Worm (Caenorhabditis elegans) whole organism, L4 larva: ENCODE results near the gene D1025.10.

Experiments
- F10B5.3 ChIP-seq: sonication (generic microtip); optimal IDR thresholded peaks from 2 replicates; lab custom pipeline; 2016; ENCODE audit warnings: mild to moderate bottlenecking, missing genetic modification characterization, missing compliant biosample characterization
- F44E2.7 ChIP-seq: fragments of 200-800 bp; sonication (Bioruptor generic); IDR thresholded peaks from 2 replicates; pipeline ENCODE4 v2.1.2; 2022; ENCODE audit warnings: missing genetic modification characterization, missing compliant biosample characterization
- T20F7.1 ChIP-seq: fragments of 200-800 bp; sonication (Bioruptor generic); optimal IDR thresholded peaks from 2 replicates; lab custom pipeline; 2018; ENCODE audit warnings: mild to moderate bottlenecking, missing genetic modification characterization, missing compliant biosample characterization
- T26A8.4 ChIP-seq: fragments of 200-800 bp; sonication (Bioruptor generic); IDR thresholded peaks from 2 replicates; pipeline ENCODE4 v1.3.6; 2022; ENCODE audit warnings: missing genetic modification characterization, missing compliant biosample characterization
- Y75B8A.6 ChIP-seq: fragments of 200-800 bp; sonication (Bioruptor generic); IDR thresholded peaks from 2 replicates; pipeline ENCODE4 v1.3.6; 2022; ENCODE audit warnings: missing genetic modification reagents, missing genetic modification characterization, missing compliant biosample characterization
- aha-1 ChIP-seq: fragments of 150-350 bp; peaks from one replicate; lab custom pipeline; 2014; ENCODE audit warnings: missing biosample characterization, missing genetic modification characterization
- ama-1 ChIP-seq: fragments of 150-350 bp; optimal IDR thresholded peaks from 2 replicates; lab custom pipeline; 2014; ENCODE audit warnings: inconsistent platforms, mixed read lengths
- attf-4 ChIP-seq: sonication (generic microtip); optimal IDR thresholded peaks from 3 replicates; lab custom pipeline; 2017; ENCODE audit warnings: missing biosample characterization, missing genetic modification characterization
- ceh-44 ChIP-seq: fragments of 200-800 bp; sonication (Bioruptor generic); IDR thresholded peaks from 2 replicates; pipeline ENCODE4 v1.3.6; 2022; ENCODE audit warnings: missing genetic modification reagents, missing genetic modification characterization, missing compliant biosample characterization
- cey-2 ChIP-seq: sonication (generic microtip); optimal IDR thresholded peaks from 3 replicates; lab custom pipeline; 2017; ENCODE audit warnings: missing genetic modification characterization, mild to moderate bottlenecking, missing compliant biosample characterization, antibody characterized with exemption, borderline replicate concordance; ENCODE audit not compliant: insufficient read depth
- ctbp-1 ChIP-seq: fragments of 200-800 bp; sonication (Bioruptor generic); IDR thresholded peaks from 2 replicates; pipeline ENCODE4 v1.3.6; 2022; ENCODE audit warnings: missing genetic modification reagents, missing genetic modification characterization, missing compliant biosample characterization
- daf-8 ChIP-seq: fragments of 200-800 bp; sonication (Bioruptor generic); IDR thresholded peaks from 2 replicates; pipeline ENCODE4 v1.3.6; 2022; ENCODE audit warnings: missing genetic modification characterization, missing compliant biosample characterization
- dmd-6 ChIP-seq: fragments of 200-800 bp; sonication (Bioruptor generic); IDR thresholded peaks from 2 replicates; pipeline ENCODE4 v1.3.6; 2022; ENCODE audit warnings: missing genetic modification reagents, missing genetic modification characterization, missing compliant biosample characterization
- dmd-8 ChIP-seq: fragments of 200-800 bp; sonication (Bioruptor generic); IDR thresholded peaks from 2 replicates; pipeline ENCODE4 v1.3.6; 2022; ENCODE audit warnings: missing genetic modification characterization, missing compliant biosample characterization
- duxl-1 ChIP-seq: sonication (generic microtip); optimal IDR thresholded peaks from 2 replicates; lab custom pipeline; 2016; ENCODE audit warnings: mild to moderate bottlenecking, missing genetic modification characterization, moderate library complexity, missing compliant biosample characterization; ENCODE audit not compliant: poor library complexity
- egl-27 ChIP-seq: sonication (generic microtip); optimal IDR thresholded peaks from 3 replicates; lab custom pipeline; 2017; ENCODE audit warnings: missing biosample characterization, missing genetic modification reagents, missing genetic modification characterization
- egl-43 ChIP-seq: fragments of 200-800 bp; sonication (Bioruptor generic); IDR thresholded peaks from 2 replicates; pipeline ENCODE4 v1.3.6; 2022; ENCODE audit warnings: missing genetic modification reagents, missing genetic modification characterization, missing compliant biosample characterization
- fkh-10 ChIP-seq: fragments of 150-350 bp; optimal IDR thresholded peaks from 2 replicates; lab custom pipeline; 2014; ENCODE audit warnings: missing biosample characterization, missing genetic modification reagents, missing genetic modification characterization
- gei-8 ChIP-seq: fragments of 200-800 bp; sonication (Bioruptor generic); optimal IDR thresholded peaks from 2 replicates; lab custom pipeline; 2018; ENCODE audit warnings: mild to moderate bottlenecking, missing genetic modification characterization, missing compliant biosample characterization
- hif-1 ChIP-seq, 2 experiments: sonication (generic microtip); optimal IDR thresholded peaks; 2 replicates each; lab custom pipeline; 2016 to 2017; ENCODE audit warnings: missing compliant biosample characterization in 2 of 2, missing genetic modification characterization in 2 of 2, missing genetic modification reagents in 2 of 2, missing genotype in 2 of 2, mild to moderate bottlenecking in 1 of 2
- hlh-11 ChIP-seq: fragments of 200-800 bp; sonication (Bioruptor generic); optimal IDR thresholded peaks from 2 replicates; lab custom pipeline; 2018; ENCODE audit warnings: mild to moderate bottlenecking, missing genetic modification characterization, missing compliant biosample characterization
- hlh-30 ChIP-seq: sonication (generic microtip); optimal IDR thresholded peaks from 2 replicates; lab custom pipeline; 2017; ENCODE audit warnings: antibody characterized with exemption, mild to moderate bottlenecking, missing genetic modification characterization, missing compliant biosample characterization; ENCODE audit not compliant: insufficient read depth
- jun-1 ChIP-seq: fragments of 150-350 bp; optimal IDR thresholded peaks from 2 replicates; lab custom pipeline; 2014; ENCODE audit warnings: missing biosample characterization, missing genetic modification reagents, missing genetic modification characterization
- lin-38 ChIP-seq: fragments of 200-800 bp; sonication (Bioruptor generic); IDR thresholded peaks from 2 replicates; pipeline ENCODE4 v1.3.6; 2022; ENCODE audit warnings: missing genetic modification reagents, missing genetic modification characterization, missing compliant biosample characterization
- lir-3 ChIP-seq: sonication (generic microtip); optimal IDR thresholded peaks from 2 replicates; lab custom pipeline; 2016; ENCODE audit warnings: mild to moderate bottlenecking, missing genetic modification characterization, missing compliant biosample characterization
- mdl-1 ChIP-seq, 2 experiments: fragments of 150-350 bp in 1 of 2; sonication (generic microtip) in 1 of 2; optimal IDR thresholded peaks; 2 replicates each; lab custom pipeline; 2014 to 2017; ENCODE audit warnings: missing biosample characterization in 2 of 2, missing genetic modification characterization in 2 of 2
- mep-1 ChIP-seq: fragments of 150-350 bp; sonication (generic microtip); optimal IDR thresholded peaks from 3 replicates; lab custom pipeline; 2014; ENCODE audit warnings: missing biosample characterization, missing genetic modification characterization
- nhr-102 ChIP-seq: sonication (generic microtip); optimal IDR thresholded peaks from 2 replicates; lab custom pipeline; 2016; ENCODE audit warnings: mild to moderate bottlenecking, missing genetic modification characterization, moderate library complexity, missing compliant biosample characterization
- nhr-237 ChIP-seq: sonication (generic microtip); optimal IDR thresholded peaks from 2 replicates; lab custom pipeline; 2017; ENCODE audit warnings: missing biosample characterization, missing genetic modification characterization
- nhr-25 ChIP-seq: sonication (generic microtip); optimal IDR thresholded peaks from 2 replicates; lab custom pipeline; 2017; ENCODE audit warnings: missing genetic modification characterization, mild to moderate bottlenecking, missing compliant biosample characterization, antibody characterized with exemption, moderate library complexity, borderline replicate concordance; ENCODE audit not compliant: insufficient read depth
- nhr-28 ChIP-seq: fragments of 150-350 bp; optimal IDR thresholded peaks from 2 replicates; lab custom pipeline; 2014; ENCODE audit warnings: missing biosample characterization, missing genetic modification characterization
- nhr-41 ChIP-seq: fragments of 200-800 bp; sonication (Bioruptor generic); IDR thresholded peaks from 2 replicates; pipeline ENCODE4 v1.3.6; 2022; ENCODE audit warnings: missing genetic modification reagents, missing genetic modification characterization, missing compliant biosample characterization
- nhr-42 ChIP-seq: fragments of 200-800 bp; sonication (Bioruptor generic); IDR thresholded peaks from 2 replicates; pipeline ENCODE4 v1.3.6; 2022; ENCODE audit warnings: missing genetic modification characterization, missing compliant biosample characterization
- nhr-6 ChIP-seq: fragments of 150-350 bp; optimal IDR thresholded peaks from 2 replicates; lab custom pipeline; 2014; ENCODE audit warnings: missing biosample characterization, missing genetic modification characterization
- nhr-76 ChIP-seq: fragments of 150-350 bp; optimal IDR thresholded peaks from 2 replicates; lab custom pipeline; 2014; ENCODE audit warnings: missing biosample characterization, missing genetic modification characterization
- nhr-77 ChIP-seq: fragments of 150-350 bp; optimal IDR thresholded peaks from 2 replicates; lab custom pipeline; 2014; ENCODE audit warnings: missing biosample characterization, missing genetic modification characterization
- php-3 ChIP-seq: fragments of 200-800 bp; sonication (Bioruptor generic); IDR thresholded peaks from 2 replicates; pipeline ENCODE4 v1.3.6; 2022; ENCODE audit warnings: missing genetic modification reagents, missing genetic modification characterization, missing compliant biosample characterization
- pqm-1 ChIP-seq: sonication (generic microtip); optimal IDR thresholded peaks from 2 replicates; lab custom pipeline; 2017; ENCODE audit warnings: missing biosample characterization, missing genetic modification characterization
- rbr-2 ChIP-seq: sonication (generic microtip); optimal IDR thresholded peaks from 2 replicates; lab custom pipeline; 2016; ENCODE audit warnings: missing genotype, missing genetic modification characterization, missing compliant biosample characterization
- saeg-2 ChIP-seq: fragments of 200-800 bp; sonication (Bioruptor generic); IDR thresholded peaks from 2 replicates; pipeline ENCODE4 v1.3.6; 2022; ENCODE audit warnings: missing genetic modification reagents, missing genetic modification characterization, missing compliant biosample characterization
- set-16 ChIP-seq: fragments of 200-800 bp; sonication (Bioruptor generic); IDR thresholded peaks from 2 replicates; pipeline ENCODE4 v1.3.6; 2022; ENCODE audit warnings: missing genetic modification reagents, missing genetic modification characterization, missing compliant biosample characterization
- skn-1 ChIP-seq: fragments of 150-350 bp; optimal IDR thresholded peaks from 2 replicates; lab custom pipeline; 2014; ENCODE audit warnings: missing biosample characterization, missing genetic modification characterization
- snpc-4 ChIP-seq: fragments of 150-350 bp; optimal IDR thresholded peaks from 2 replicates; lab custom pipeline; 2014; ENCODE audit warnings: missing biosample characterization, missing genetic modification characterization
- spr-1 ChIP-seq: sonication (generic microtip); optimal IDR thresholded peaks from 2 replicates; lab custom pipeline; 2016; ENCODE audit warnings: mild to moderate bottlenecking, missing genetic modification characterization, missing compliant biosample characterization
- tag-97 ChIP-seq: fragments of 200-800 bp; sonication (Bioruptor generic); IDR thresholded peaks from 2 replicates; pipeline ENCODE4 v1.3.6; 2022; ENCODE audit warnings: missing genetic modification characterization, missing compliant biosample characterization
- tra-1 ChIP-seq: fragments of 200-800 bp; sonication (Bioruptor generic); IDR thresholded peaks from 2 replicates; pipeline ENCODE4 v1.3.6; 2022; ENCODE audit warnings: missing genetic modification reagents, missing genetic modification characterization, missing compliant biosample characterization
- unc-130 ChIP-seq: sonication (generic microtip); optimal IDR thresholded peaks from 2 replicates; lab custom pipeline; 2016; ENCODE audit warnings: missing genetic modification reagents, missing genetic modification characterization, missing compliant biosample characterization
- unc-62 ChIP-seq, 3 experiments: fragments of 150-350 bp in 1 of 3; sonication (generic microtip); optimal IDR thresholded peaks in 2 of 3; peaks in 1 of 3; 1 replicate in 1 of 3; 2 replicates in 2 of 3; lab custom pipeline; 2014 to 2017; ENCODE audit warnings: missing biosample characterization in 3 of 3, missing genetic modification characterization in 3 of 3, missing genetic modification reagents in 3 of 3, missing genotype in 1 of 3
- vab-7 ChIP-seq: fragments of 200-800 bp; sonication (Bioruptor generic); IDR thresholded peaks from 2 replicates; pipeline ENCODE4 v1.3.6; 2022; ENCODE audit warnings: missing genetic modification reagents, missing genetic modification characterization, missing compliant biosample characterization
- ztf-7 ChIP-seq: fragments of 150-350 bp; optimal IDR thresholded peaks from 2 replicates; lab custom pipeline; 2014; ENCODE audit warnings: missing biosample characterization, missing genetic modification characterization

The D1025.10 gene

ce11 chrX:14478743-14479428 is 37.8 kb upstream of the D1025.10 start, which contains the start of gene M163.11 (continued):
- TF ChIP-seq F10B5.3 (tag; lab: Kevin White, UChicago) (no peak), cey-2 (tag; lab: Kevin White, UChicago) (no peak), tra-1 (peak; percentile 74), saeg-2 (GFP tag; lab: Robert Waterston, UW) (0 out of 2 replicates have a peak, but pooled peaks have one; percentile 62), fkh-10 (no peak), set-16 (GFP tag; lab: Robert Waterston, UW) (no peak), nhr-76 (tag; lab: Kevin White, UChicago) (no peak), T26A8.4 (GFP tag; lab: Robert Waterston, UW) (peak; percentile 22; the same call in 1 of the 2 replicates), nhr-41 (peak; percentile 73; the same call in 1 of the 2 replicates), attf-4 (tag; lab: Kevin White, UChicago) (no peak), skn-1 (no peak), ztf-7 (tag; lab: Kevin White, UChicago) (peak; percentile 2), ctbp-1 (peak; percentile 64), mdl-1 (tag; optimal IDR thresholded peaks at IDR 0.05; lab: Kevin White, UChicago) (no peak), nhr-28 (tag; lab: Kevin White, UChicago) (peak; percentile 24), F44E2.7 (GFP tag; lab: Robert Waterston, UW) (0 out of 2 replicates have a peak, but pooled peaks have one; percentile 62), nhr-6 (tag; lab: Kevin White, UChicago) (no peak), php-3 (GFP tag; lab: Robert Waterston, UW) (no peak), ama-1 (lab: Kevin White, UChicago) (no peak), egl-27 (no peak), nhr-42 (GFP tag; lab: Robert Waterston, UW) (peak; percentile 74), lir-3 (tag; lab: Kevin White, UChicago) (no peak), daf-8 (GFP tag; lab: Robert Waterston, UW) (no peak), Y75B8A.6 (GFP tag; lab: Robert Waterston, UW) (no peak), dmd-8 (GFP tag; lab: Robert Waterston, UW) (peak; percentile 80), unc-62 (GFP tag; optimal IDR thresholded peaks at IDR 0.05 in 1 of 2; lab: Kevin White, UChicago) (peak in 1 of 2 experiments; percentile 39), unc-62 (tag; optimal IDR thresholded peaks at IDR 0.05; lab: Kevin White, UChicago) (no peak), pqm-1 (tag; lab: Kevin White, UChicago) (no peak), mep-1 (tag; lab: Kevin White, UChicago) (peak; percentile 38), dmd-6 (GFP tag; lab: Robert Waterston, UW) (peak; percentile 59), gei-8 (GFP tag; lab: Kevin White, UChicago) (peak; percentile 23), jun-1 (tag; lab: Kevin White, UChicago) (no peak), ceh-44 (GFP tag; lab: Robert Waterston, UW) (peak; percentile 26; the same call in 1 of the 2 replicates), hlh-30 (tag; lab: Kevin White, UChicago) (peak; percentile 63), T20F7.1 (GFP tag; lab: Kevin White, UChicago) (peak; percentile 43), nhr-102 (tag; lab: Kevin White, UChicago) (no peak), rbr-2 (tag; lab: Kevin White, UChicago) (no peak), hlh-11 (tag; lab: Kevin White, UChicago) (peak; percentile 25), egl-43 (GFP tag; lab: Robert Waterston, UW) (peak; percentile 92), duxl-1 (tag; lab: Kevin White, UChicago) (peak; percentile 64), nhr-77 (tag; lab: Kevin White, UChicago) (no peak), tag-97 (GFP tag; lab: Robert Waterston, UW) (no peak), vab-7 (GFP tag; lab: Robert Waterston, UW) (peak; percentile 78), hif-1 (tag; optimal IDR thresholded peaks at IDR 0.05; lab: Kevin White, UChicago) (no peak), spr-1 (no peak), aha-1 (peak; percentile 12), snpc-4 (tag; lab: Kevin White, UChicago) (no peak), nhr-25 (peak; percentile 30), lin-38 (GFP tag; lab: Robert Waterston, UW) (no peak; the same call in 1 of the 2 replicates), unc-130 (GFP tag; lab: Kevin White, UChicago) (no peak), nhr-237 (no peak)
